Worm (Caenorhabditis elegans) whole organism, L4/young adult: ENCODE measurements around the gene scl-10.

Source experiments
- W03F9.2 ChIP-seq: fragments of 150-350 bp; optimal IDR thresholded peaks from 2 replicates; lab custom pipeline; 2014; ENCODE audit warnings: missing biosample characterization, missing genetic modification characterization
- dao-5 ChIP-seq: sonication (generic microtip); optimal IDR thresholded peaks from 2 replicates; lab custom pipeline; 2016; ENCODE audit warnings: missing genotype, missing genetic modification characterization, moderate library complexity, missing compliant biosample characterization
- him-1 ChIP-seq: sonication (generic microtip); optimal IDR thresholded peaks from 2 replicates; lab custom pipeline; 2016; ENCODE audit warnings: missing genotype, missing genetic modification reagents, missing genetic modification characterization, missing compliant biosample characterization

DNA sequence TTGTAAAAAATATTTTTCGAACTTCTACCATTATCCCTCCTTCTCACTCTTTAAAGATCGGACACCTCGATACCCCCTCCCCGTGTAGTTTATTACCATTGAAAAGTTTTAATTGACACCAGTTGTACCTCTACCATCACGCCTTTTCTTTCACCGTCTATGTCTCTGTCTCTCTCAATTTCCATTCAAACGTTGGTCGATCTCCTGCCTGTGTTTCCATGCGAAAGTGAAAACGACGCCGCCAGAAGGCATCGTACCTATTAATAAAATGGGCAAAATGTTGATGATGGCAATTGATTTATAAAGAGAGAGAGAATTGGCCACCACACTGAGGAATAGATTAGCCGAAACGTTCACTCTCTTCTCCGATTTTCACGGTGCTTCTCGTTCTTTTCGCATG lies 35.0 kb upstream of the scl-10 start:
- TF ChIP-seq him-1 (tag; lab: Kevin White, UChicago) (no peak), W03F9.2 (no peak), dao-5 (no peak)
